Fruit fly (Drosophila melanogaster) whole organism, embryonic: ENCODE data around the gene CG46412.

ENCODE experiments used
- CG14710 ChIP-seq: fragments of 200-800 bp; sonication (Bioruptor generic); optimal IDR thresholded peaks from 3 replicates; lab custom pipeline; 2019; ENCODE audit warnings: missing biosample characterization, mild to moderate bottlenecking, missing genetic modification characterization, moderate library complexity
- CG9797 ChIP-seq: fragments of 200-800 bp; sonication (Bioruptor generic); optimal IDR thresholded peaks from 3 replicates; lab custom pipeline; 2018; ENCODE audit warnings: missing biosample characterization, mild to moderate bottlenecking, missing genetic modification characterization
- Dp ChIP-seq: fragments of 200-800 bp; sonication (Bioruptor generic); optimal IDR thresholded peaks from 2 replicates; lab custom pipeline; 2018; ENCODE audit warnings: missing biosample characterization, mild to moderate bottlenecking, missing genetic modification characterization, moderate library complexity
- HLH3B ChIP-seq: fragments of 200-800 bp; sonication (Bioruptor generic); IDR thresholded peaks from 2 replicates; pipeline ENCODE4 v1.3.6; 2022; ENCODE audit warnings: missing biosample characterization, missing genetic modification characterization
- kni ChIP-seq: fragments of 200-800 bp; sonication (Bioruptor generic); optimal IDR thresholded peaks from 3 replicates; lab custom pipeline; 2017; ENCODE audit warnings: mild to moderate bottlenecking, missing biosample characterization, missing genetic modification reagents, missing genetic modification characterization
- ranshi ChIP-seq: fragments of 200-800 bp; sonication (Bioruptor generic); IDR thresholded peaks from 2 replicates; pipeline ENCODE4 v1.3.6; 2022; ENCODE audit warnings: missing biosample characterization, missing genetic modification characterization

CG46412 gene

DNA sequence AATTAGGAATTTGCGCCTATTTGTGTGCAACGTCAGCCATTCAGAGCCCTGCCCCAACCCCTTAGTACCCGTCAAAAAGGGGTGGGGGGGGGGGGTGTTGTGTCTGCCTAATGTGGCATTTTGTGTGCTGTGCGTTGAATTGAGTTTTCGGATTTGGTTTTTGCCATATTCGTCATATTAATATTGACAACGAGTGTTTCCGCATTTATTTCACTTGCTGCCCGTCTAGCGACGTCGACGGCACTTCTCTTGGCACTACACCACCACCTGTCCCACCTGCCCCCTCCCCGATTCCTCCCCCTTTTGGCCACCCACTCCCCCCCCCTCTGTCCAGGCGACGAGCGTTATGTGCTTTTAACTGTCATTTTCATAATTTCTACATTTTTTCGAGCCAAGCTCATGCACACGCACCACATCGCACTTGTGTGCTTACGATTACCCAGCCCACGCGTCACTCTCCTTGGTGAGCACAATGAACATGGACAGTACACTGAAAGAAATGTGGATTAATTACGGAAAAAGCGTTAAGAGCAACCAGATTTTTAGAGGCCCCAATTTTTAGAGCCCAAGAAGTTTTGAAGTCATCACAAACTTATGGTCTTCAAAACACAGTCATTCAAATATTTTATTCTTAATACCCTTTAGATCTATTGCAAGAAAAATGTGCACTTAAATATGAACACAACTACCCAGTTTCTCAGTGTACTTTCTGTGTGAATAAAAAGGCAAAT lies 48.4 kb downstream of the CG46412 start (continued):
- TF ChIP-seq CG14710 (tag; lab: Kevin White, UChicago) (no peak), ranshi (no peak), kni (peak; percentile 78), HLH3B (no peak), CG9797 (GFP tag; lab: Kevin White, UChicago) (no peak), Dp (GFP tag; lab: Kevin White, UChicago) (no peak)
